Fruit fly (Drosophila melanogaster) whole organism, embryonic: ENCODE data around the gene CG31898.
A peak's percentile ranks its signal among the peaks of the same experiment; 100 is the strongest.

Source experiments
- CG10267 ChIP-seq: fragments of 200-800 bp; sonication (Bioruptor generic); optimal IDR thresholded peaks from 2 replicates; lab custom pipeline; 2018; ENCODE audit warnings: missing biosample characterization, mild to moderate bottlenecking, missing genetic modification characterization, moderate library complexity
- CG12391 ChIP-seq: fragments of 200-800 bp; sonication (Bioruptor generic); optimal IDR thresholded peaks from 3 replicates; lab custom pipeline; 2018; ENCODE audit warnings: missing biosample characterization, mild to moderate bottlenecking, missing genetic modification characterization, moderate library complexity
- CG17359 ChIP-seq: fragments of 200-800 bp; sonication (Bioruptor generic); optimal IDR thresholded peaks from 3 replicates; lab custom pipeline; 2018; ENCODE audit warnings: missing biosample characterization, mild to moderate bottlenecking, missing genetic modification characterization, moderate library complexity
- CG30403 ChIP-seq: fragments of 200-800 bp; sonication (Bioruptor generic); optimal IDR thresholded peaks from 3 replicates; lab custom pipeline; 2016; ENCODE audit warnings: missing biosample characterization, missing genetic modification characterization
- CG31224 ChIP-seq: fragments of 200-800 bp; sonication (Bioruptor generic); IDR thresholded peaks from 2 replicates; pipeline ENCODE4 v1.3.6; 2022; ENCODE audit warnings: missing biosample characterization, missing genetic modification characterization
- CG5180 ChIP-seq: fragments of 200-800 bp; sonication (Bioruptor generic); optimal IDR thresholded peaks from 3 replicates; lab custom pipeline; 2017; ENCODE audit warnings: missing biosample characterization, missing genetic modification characterization, mild to moderate bottlenecking, moderate library complexity, missing genetic modification reagents
- CG6175 ChIP-seq: fragments of 200-800 bp; sonication (Bioruptor generic); IDR thresholded peaks from 3 replicates; pipeline ENCODE4 v1.3.6; 2022; ENCODE audit warnings: missing biosample characterization, missing genetic modification characterization
- CkIIα-i1 ChIP-seq: fragments of 200-800 bp; sonication (Bioruptor generic); IDR thresholded peaks from 2 replicates; pipeline ENCODE4 v1.3.6; 2022; ENCODE audit warnings: missing biosample characterization, missing genetic modification characterization
- D19B ChIP-seq: fragments of 200-800 bp; sonication (Bioruptor generic); optimal IDR thresholded peaks from 2 replicates; lab custom pipeline; 2017; ENCODE audit warnings: missing biosample characterization, mild to moderate bottlenecking, missing genetic modification characterization
- Dbx ChIP-seq: fragments of 200-800 bp; sonication (Bioruptor generic); IDR thresholded peaks from 3 replicates; pipeline ENCODE4 v1.3.6; 2022; ENCODE audit warnings: missing biosample characterization, missing genetic modification characterization
- HHEX ChIP-seq: fragments of 200-800 bp; sonication (Bioruptor generic); optimal IDR thresholded peaks from 3 replicates; lab custom pipeline; 2017; ENCODE audit warnings: missing biosample characterization, mild to moderate bottlenecking, missing genetic modification characterization, missing genetic modification reagents
- HLH3B ChIP-seq: fragments of 200-800 bp; sonication (Bioruptor generic); IDR thresholded peaks from 2 replicates; pipeline ENCODE4 v1.3.6; 2022; ENCODE audit warnings: missing biosample characterization, missing genetic modification characterization
- HLHmδ ChIP-seq: fragments of 200-800 bp; sonication (Bioruptor generic); optimal IDR thresholded peaks from 2 replicates; lab custom pipeline; 2018; ENCODE audit warnings: missing biosample characterization, mild to moderate bottlenecking, missing genetic modification characterization, moderate library complexity
- Hmx ChIP-seq: fragments of 200-800 bp; sonication (Bioruptor generic); optimal IDR thresholded peaks from 2 replicates; lab custom pipeline; 2016; ENCODE audit warnings: missing biosample characterization, missing genetic modification characterization
- Hr51 ChIP-seq, 2 experiments: fragments of 200-800 bp; sonication (Bioruptor generic); optimal IDR thresholded peaks; 2 replicates in 1 of 2; 3 replicates in 1 of 2; lab custom pipeline; 2016 to 2018; ENCODE audit warnings: missing biosample characterization in 2 of 2, missing genetic modification characterization in 2 of 2, mild to moderate bottlenecking in 1 of 2, moderate library complexity in 1 of 2
- Hr78 ChIP-seq, 2 experiments: fragments of 200-800 bp in 1 of 2; fragments of >200 bp in 1 of 2; sonication (Bioruptor generic) in 1 of 2; optimal IDR thresholded peaks; 2 replicates each; lab custom pipeline; 2017 to 2019; ENCODE audit warnings: missing biosample characterization in 2 of 2, missing genetic modification characterization in 2 of 2, mild to moderate bottlenecking in 1 of 2, moderate library complexity in 1 of 2
- Max ChIP-seq: fragments of 200-800 bp; sonication (Bioruptor generic); optimal IDR thresholded peaks from 2 replicates; lab custom pipeline; 2016; ENCODE audit warnings: missing biosample characterization, mild to moderate bottlenecking, missing genetic modification characterization
- NFAT ChIP-seq: fragments of 200-800 bp; sonication (Bioruptor generic); IDR thresholded peaks from 2 replicates; pipeline ENCODE4 v1.3.6; 2022; ENCODE audit warnings: missing biosample characterization, missing genetic modification characterization
- Optix ChIP-seq: fragments of 200-800 bp; sonication (Bioruptor generic); IDR thresholded peaks from 3 replicates; pipeline ENCODE4 v1.3.6; 2022; ENCODE audit warnings: missing biosample characterization, missing genetic modification characterization
- Sox100B ChIP-seq: fragments of 200-800 bp; sonication (Bioruptor generic); optimal IDR thresholded peaks from 3 replicates; lab custom pipeline; 2018; ENCODE audit warnings: missing biosample characterization, mild to moderate bottlenecking, missing genetic modification characterization
- Xbp1 ChIP-seq: fragments of 200-800 bp; sonication (Bioruptor generic); optimal IDR thresholded peaks from 3 replicates; lab custom pipeline; 2016; ENCODE audit warnings: missing biosample characterization, mild to moderate bottlenecking, missing genetic modification characterization
- Xrp1 ChIP-seq: fragments of 200-800 bp; sonication (Bioruptor generic); IDR thresholded peaks from 2 replicates; pipeline ENCODE4 v1.3.6; 2022; ENCODE audit warnings: missing biosample characterization, missing genetic modification characterization
- aop ChIP-seq: fragments of 200-800 bp; sonication (Bioruptor generic); IDR thresholded peaks from 2 replicates; pipeline ENCODE4 v1.3.6; 2022; ENCODE audit warnings: missing biosample characterization, missing genetic modification characterization
- ase ChIP-seq: fragments of 200-800 bp; sonication (Bioruptor generic); IDR thresholded peaks from 3 replicates; pipeline ENCODE4 v1.3.6; 2022; ENCODE audit warnings: missing biosample characterization, missing genetic modification characterization
- bbx ChIP-seq: fragments of 200-800 bp; sonication (Bioruptor generic); IDR thresholded peaks from 2 replicates; pipeline ENCODE4 v1.3.6; 2022; ENCODE audit warnings: missing biosample characterization, missing genetic modification characterization; ENCODE audit not compliant: partially characterized antibody
- dmrt99B ChIP-seq: fragments of 200-800 bp; sonication (Bioruptor generic); optimal IDR thresholded peaks from 2 replicates; lab custom pipeline; 2018; ENCODE audit warnings: missing biosample characterization, mild to moderate bottlenecking, missing genetic modification characterization, moderate library complexity
- eyg ChIP-seq: fragments of 200-800 bp; sonication (Bioruptor generic); optimal IDR thresholded peaks from 3 replicates; lab custom pipeline; 2016; ENCODE audit warnings: missing biosample characterization, missing genetic modification characterization
- fd96Cb ChIP-seq: fragments of 200-800 bp; sonication (Bioruptor generic); optimal IDR thresholded peaks from 2 replicates; lab custom pipeline; 2018; ENCODE audit warnings: missing biosample characterization, mild to moderate bottlenecking, missing genetic modification characterization, moderate library complexity
- gem ChIP-seq: fragments of 200-800 bp; sonication (Bioruptor generic); optimal IDR thresholded peaks from 2 replicates; lab custom pipeline; 2019; ENCODE audit warnings: missing biosample characterization, mild to moderate bottlenecking, missing genetic modification characterization, moderate library complexity
- insv ChIP-seq, 2 experiments: fragments of 200-800 bp; sonication (Bioruptor generic); optimal IDR thresholded peaks; 3 replicates each; lab custom pipeline; 2016 to 2018; ENCODE audit warnings: missing biosample characterization in 2 of 2, missing genetic modification characterization in 2 of 2
- lab ChIP-seq: fragments of 200-800 bp; sonication (Bioruptor generic); optimal IDR thresholded peaks from 3 replicates; lab custom pipeline; 2017; ENCODE audit warnings: missing biosample characterization, missing genetic modification characterization, mild to moderate bottlenecking, moderate library complexity, missing genetic modification reagents
- lbe ChIP-seq: fragments of 200-800 bp; sonication (Bioruptor generic); optimal IDR thresholded peaks from 2 replicates; lab custom pipeline; 2016; ENCODE audit warnings: missing biosample characterization, mild to moderate bottlenecking, missing genetic modification characterization
- mam ChIP-seq: fragments of 200-800 bp; sonication (Bioruptor generic); optimal IDR thresholded peaks from 3 replicates; lab custom pipeline; 2016; ENCODE audit warnings: missing biosample characterization, missing genetic modification characterization
- otp ChIP-seq: fragments of 200-800 bp; sonication (Bioruptor generic); IDR thresholded peaks from 3 replicates; pipeline ENCODE4, ENCODE4 v1.3.6; 2022; ENCODE audit warnings: missing biosample characterization, missing genetic modification characterization
- pan ChIP-seq, 4 experiments: fragments of >200 bp in 3 of 4; fragments of 200-800 bp in 1 of 4; sonication (Bioruptor generic) in 1 of 4; optimal IDR thresholded peaks in 3 of 4; IDR thresholded peaks in 1 of 4; 2 replicates each; pipeline versions ENCODE4 v1.3.6 to Lab custom; 2017 to 2022; ENCODE audit warnings: missing biosample characterization in 2 of 4, missing genetic modification characterization in 2 of 4, mixed read lengths in 1 of 4
- pita ChIP-seq: fragments of 200-800 bp; sonication (Bioruptor generic); optimal IDR thresholded peaks from 2 replicates; lab custom pipeline; 2017; ENCODE audit warnings: missing biosample characterization, mild to moderate bottlenecking, missing genetic modification characterization
- shn ChIP-seq: fragments of 200-800 bp; sonication (Bioruptor generic); optimal IDR thresholded peaks from 3 replicates; lab custom pipeline; 2016; ENCODE audit warnings: missing biosample characterization, missing genetic modification characterization
- so ChIP-seq: fragments of 200-800 bp; sonication (Bioruptor generic); IDR thresholded peaks from 3 replicates; pipeline ENCODE4 v1.3.6; 2022; ENCODE audit warnings: missing biosample characterization, missing genetic modification characterization
- stwl ChIP-seq: fragments of 200-800 bp; sonication (Bioruptor generic); optimal IDR thresholded peaks from 3 replicates; lab custom pipeline; 2018; ENCODE audit warnings: missing biosample characterization, mild to moderate bottlenecking, missing genetic modification characterization, moderate library complexity
- tna ChIP-seq: fragments of 200-800 bp; sonication (Bioruptor generic); IDR thresholded peaks from 2 replicates; pipeline ENCODE4 v1.3.6; 2022; ENCODE audit warnings: missing biosample characterization, missing genetic modification characterization; ENCODE audit not compliant: partially characterized antibody
- twi ChIP-seq: fragments of 200-800 bp; optimal IDR thresholded peaks from 2 replicates; lab custom pipeline; 2019; ENCODE audit warnings: missing biosample characterization, mild to moderate bottlenecking, missing genetic modification characterization, moderate library complexity
- wdn ChIP-seq: fragments of 200-800 bp; sonication (Bioruptor generic); IDR thresholded peaks from 2 replicates; pipeline ENCODE4 v1.3.6; 2022; ENCODE audit warnings: missing biosample characterization, missing genetic modification characterization
- zfh1 ChIP-seq: fragments of 200-800 bp; sonication (Bioruptor generic); IDR thresholded peaks from 3 replicates; pipeline ENCODE4 v1.3.6; 2022; ENCODE audit warnings: missing biosample characterization, missing genetic modification characterization

Gene CG31898

DNA sequence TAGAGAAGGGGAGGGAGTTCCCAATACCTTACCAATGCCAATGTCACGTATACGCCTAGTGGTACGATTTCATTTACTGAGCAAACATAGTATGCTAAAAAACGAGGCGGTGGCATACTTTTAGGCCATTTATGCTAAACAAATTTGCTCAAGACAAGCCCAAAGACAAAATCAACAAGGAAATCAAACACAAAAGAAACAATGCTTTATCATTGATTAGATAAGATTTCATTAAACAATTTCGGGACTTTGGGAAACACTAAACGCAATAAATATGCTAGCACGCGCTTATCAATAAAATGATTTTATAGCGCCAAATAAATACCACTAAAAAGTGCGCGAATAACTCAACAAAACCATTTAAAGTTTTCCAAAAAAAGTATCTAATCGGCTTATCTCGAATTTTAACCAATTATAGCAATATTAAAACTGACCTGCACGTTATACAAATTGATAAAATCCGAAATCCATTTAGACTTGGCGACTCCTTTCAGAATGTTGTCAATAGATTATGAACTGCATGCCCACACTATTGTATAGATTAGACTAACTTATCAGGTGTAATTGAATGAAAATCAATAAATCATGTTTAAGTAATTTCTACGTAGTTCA lies 49.6 kb upstream of the CG31898 start (continued):
- TF ChIP-seq mam (GFP tag; lab: Kevin White, UChicago) (no peak), lab (GFP tag; lab: Kevin White, UChicago) (peak; percentile 78), twi (no peak), CG12391 (tag; lab: Kevin White, UChicago) (peak; percentile 21), Max (GFP tag; lab: Kevin White, UChicago) (no peak), insv (GFP tag; optimal IDR thresholded peaks at IDR 0.05; lab: Kevin White, UChicago) (no peak), lbe (no peak), Xrp1 (GFP tag; lab: Robert Waterston, UW) (no peak), Hr78 (GFP tag; optimal IDR thresholded peaks at IDR 0.05; lab: Kevin White, UChicago) (no peak), NFAT (no peak), CG30403 (GFP tag; lab: Kevin White, UChicago) (no peak), tna (GFP tag; lab: Robert Waterston, UW) (no peak), wdn (GFP tag; lab: Robert Waterston, UW) (no peak), CkIIα-i1 (no peak), shn (GFP tag; lab: Kevin White, UChicago) (no peak), CG10267 (tag; lab: Kevin White, UChicago) (no peak), eyg (GFP tag; lab: Kevin White, UChicago) (no peak), Optix (GFP tag; lab: Robert Waterston, UW) (no peak), HLH3B (GFP tag; lab: Robert Waterston, UW) (peak; percentile 29; the same call in 1 of the 2 replicates), so (GFP tag; lab: Robert Waterston, UW) (0 out of 3 replicates have a peak, but pooled peaks have one; percentile 36), CG6175 (GFP tag; lab: Robert Waterston, UW) (no peak), bbx (GFP tag; lab: Robert Waterston, UW) (no peak), dmrt99B (tag; lab: Kevin White, UChicago) (peak; percentile 25), ase (GFP tag; lab: Robert Waterston, UW) (no peak), fd96Cb (tag; lab: Kevin White, UChicago) (no peak), pita (no peak), HHEX (GFP tag; lab: Kevin White, UChicago) (peak; percentile 61), otp (GFP tag; lab: Robert Waterston, UW) (0 out of 3 replicates have a peak, but pooled peaks have one; percentile 26), CG5180 (GFP tag; lab: Kevin White, UChicago) (peak; percentile 35), HLHmδ (GFP tag; lab: Kevin White, UChicago) (no peak), aop (GFP tag; lab: Robert Waterston, UW) (no peak), Xbp1 (GFP tag; lab: Kevin White, UChicago) (no peak), D19B (GFP tag; lab: Kevin White, UChicago) (no peak), zfh1 (no peak), Dbx (peak; percentile 25; the same call in 1 of the 3 replicates), CG31224 (GFP tag; lab: Robert Waterston, UW) (no peak)

DNA sequence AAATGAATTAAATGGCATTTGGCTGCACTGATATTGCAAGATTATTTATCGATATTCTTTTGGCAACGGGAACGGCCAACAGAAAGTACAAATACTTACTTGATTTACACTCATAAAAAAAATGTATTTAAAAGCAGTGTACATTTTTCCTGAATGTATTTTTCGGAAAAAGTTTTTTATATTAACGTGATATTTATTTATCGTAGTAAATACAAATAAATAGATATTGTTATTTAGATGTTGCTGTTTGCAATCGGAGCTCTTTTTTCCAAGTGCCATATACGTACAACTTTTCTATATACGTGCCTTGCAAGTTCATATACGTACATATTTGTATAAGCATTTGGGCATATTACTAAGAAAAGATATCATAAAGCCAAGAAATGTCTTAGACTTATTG lies 48.9 kb upstream of the CG31898 start:
- TF ChIP-seq CG17359 (tag; lab: Kevin White, UChicago): peak; percentile 17
- TF ChIP-seq lbe: peak; percentile 5
- TF ChIP-seq Sox100B (GFP tag; lab: Kevin White, UChicago): no peak
- TF ChIP-seq lab (GFP tag; lab: Kevin White, UChicago): peak; percentile 4
- peak; percentile 14 for TF ChIP-seq gem (tag; lab: Kevin White, UChicago)
- TF ChIP-seq stwl (tag; lab: Kevin White, UChicago): no peak
- no peak for TF ChIP-seq pan (optimal IDR thresholded peaks at IDR 0.05; lab: Kevin White, UChicago)
- peak in 1 of 2 experiments; percentile 54 for TF ChIP-seq pan (GFP tag; optimal IDR thresholded peaks at IDR 0.05 in 1 of 2, IDR thresholded peaks at IDR 0.05 in 1 of 2)
- no peak for TF ChIP-seq Hmx (GFP tag; lab: Kevin White, UChicago)
- TF ChIP-seq Hr51 (GFP tag; optimal IDR thresholded peaks at IDR 0.05; lab: Kevin White, UChicago): peak in 1 of 2 experiments; percentile 8
